Worm (Caenorhabditis elegans) whole organism, L3 larva: ENCODE measurements around the gene E02C12.10.

Experiments used
- ceh-16 ChIP-seq: sonication (generic microtip); optimal IDR thresholded peaks from 2 replicates; lab custom pipeline; 2017; ENCODE audit warnings: missing biosample characterization, missing genetic modification characterization
- ceh-28 ChIP-seq: fragments of 150-350 bp; optimal IDR thresholded peaks from 2 replicates; lab custom pipeline; 2014; ENCODE audit warnings: missing biosample characterization, missing genetic modification reagents, missing genetic modification characterization

- no peak for TF ChIP-seq ceh-16 (tag; lab: Kevin White, UChicago)
- no peak for TF ChIP-seq ceh-28 (tag; lab: Kevin White, UChicago)
These were observed 6.2 kb upstream of the E02C12.10 start for ce11 chrV:9384359-9384758.
